Worm (Caenorhabditis elegans): ENCODE measurements around the gene mdt-17.

- TF ChIP-seq ceh-82 (tag; optimal IDR thresholded peaks at IDR 0.05) (no peak), elt-3 (tag; optimal IDR thresholded peaks at IDR 0.05) (no peak), jun-1 (tag; optimal IDR thresholded peaks at IDR 0.05) (no peak), dsc-1 (tag; optimal IDR thresholded peaks at IDR 0.05) (no peak), aly-2 (tag; optimal IDR thresholded peaks at IDR 0.05) (no peak), lin-15B (tag; optimal IDR thresholded peaks at IDR 0.05) (no peak), nhr-76 (tag; optimal IDR thresholded peaks at IDR 0.05) (no peak), efl-1 (optimal IDR thresholded peaks at IDR 0.05) (no peak), efl-1 (GFP tag; optimal IDR thresholded peaks at IDR 0.05 in 1 of 2) (no peak), lin-39 (tag; optimal IDR thresholded peaks at IDR 0.05) (no peak), alr-1 (tag; optimal IDR thresholded peaks at IDR 0.05; ENCODE audit: borderline replicate concordance) (no peak), nhr-12 (tag; optimal IDR thresholded peaks at IDR 0.05) (no peak), ama-1 (optimal IDR thresholded peaks at IDR 0.05) (no peak), unc-62 (GFP tag; optimal IDR thresholded peaks at IDR 0.05) (no peak), egl-27 (tag; optimal IDR thresholded peaks at IDR 0.05) (no peak)
Observed at ce11 chrV:20297650-20298049, 30.6 kb upstream of the mdt-17 start, which contains the start of gene ZC15.5.

Data from whole organism, L1 larva.